Worm (Caenorhabditis elegans) whole organism, early embryonic: ENCODE data around the gene Y45F10B.59.
"Not testable (repeated sequence)": the region's sequence is repeated elsewhere in the genome, so short reads cannot be mapped to it uniquely, and the experiment has no call there.

Experiments used
- B0310.2 ChIP-seq: sonication (generic microtip); optimal IDR thresholded peaks from 2 replicates; lab custom pipeline; 2016; ENCODE audit warnings: mild to moderate bottlenecking, missing genetic modification characterization, missing compliant biosample characterization
- F13C5.2 ChIP-seq: sonication (generic microtip); optimal IDR thresholded peaks from 2 replicates; lab custom pipeline; 2017; ENCODE audit warnings: mild to moderate bottlenecking, missing genetic modification characterization, inconsistent platforms, missing compliant biosample characterization
- aly-1 ChIP-seq: sonication (generic microtip); optimal IDR thresholded peaks from 2 replicates; lab custom pipeline; 2016; ENCODE audit warnings: missing genetic modification characterization, missing compliant biosample characterization
- ama-1 ChIP-seq: fragments of 150-350 bp; optimal IDR thresholded peaks from 2 replicates; lab custom pipeline; 2014
- ceh-13 ChIP-seq: fragments of 200-800 bp; sonication (Bioruptor generic); optimal IDR thresholded peaks from 2 replicates; lab custom pipeline; 2018; ENCODE audit warnings: mild to moderate bottlenecking, missing genetic modification characterization, missing compliant biosample characterization
- ceh-36 ChIP-seq: sonication (generic microtip); optimal IDR thresholded peaks from 2 replicates; lab custom pipeline; 2016; ENCODE audit warnings: missing genetic modification characterization, inconsistent platforms, missing compliant biosample characterization
- ets-7 ChIP-seq: sonication (generic microtip); optimal IDR thresholded peaks from 2 replicates; lab custom pipeline; 2016; ENCODE audit warnings: missing genotype, missing genetic modification characterization, missing compliant biosample characterization
- flt-1 ChIP-seq: fragments of 200-800 bp; sonication (Bioruptor generic); IDR thresholded peaks from 2 replicates; pipeline ENCODE4 v1.3.6; 2022; ENCODE audit warnings: missing genetic modification characterization, missing compliant biosample characterization
- hmbx-1 ChIP-seq: sonication (generic microtip); optimal IDR thresholded peaks from 2 replicates; lab custom pipeline; 2016; ENCODE audit warnings: mild to moderate bottlenecking, missing genetic modification characterization, missing compliant biosample characterization
- hmg-4 ChIP-seq: fragments of 200-800 bp; sonication (Bioruptor generic); optimal IDR thresholded peaks from 2 replicates; lab custom pipeline; 2018; ENCODE audit warnings: mild to moderate bottlenecking, missing genetic modification characterization, missing compliant biosample characterization
- hnd-1 ChIP-seq: sonication (generic microtip); optimal IDR thresholded peaks from 2 replicates; lab custom pipeline; 2016; ENCODE audit warnings: missing genetic modification characterization, missing compliant biosample characterization
- pes-1 ChIP-seq: fragments of 200-800 bp; sonication (Bioruptor generic); IDR thresholded peaks from 2 replicates; pipeline ENCODE4 v1.3.6; 2022; ENCODE audit warnings: missing genetic modification reagents, missing genetic modification characterization, missing compliant biosample characterization
- scrt-1 ChIP-seq: fragments of 200-800 bp; sonication (Bioruptor generic); IDR thresholded peaks from 2 replicates; pipeline ENCODE4 v1.3.6; 2022; ENCODE audit warnings: missing genetic modification characterization, missing compliant biosample characterization
- sea-1 ChIP-seq: fragments of 200-800 bp; sonication (Bioruptor generic); conservative IDR thresholded peaks from 2 replicates; pipeline ENCODE4 v1.3.6; 2022; ENCODE audit warnings: missing genetic modification characterization, missing compliant biosample characterization
- tbx-11 ChIP-seq: fragments of 200-800 bp; sonication (Bioruptor generic); IDR thresholded peaks from 2 replicates; pipeline ENCODE4 v1.3.6; 2022; ENCODE audit warnings: missing genetic modification characterization, missing compliant biosample characterization
- tbx-37 ChIP-seq: fragments of 200-800 bp; sonication (Bioruptor generic); conservative IDR thresholded peaks from 2 replicates; pipeline ENCODE4 v1.3.6; 2022; ENCODE audit warnings: missing genetic modification reagents, missing genetic modification characterization, missing compliant biosample characterization
- tra-4 ChIP-seq: sonication (generic microtip); optimal IDR thresholded peaks from 2 replicates; lab custom pipeline; 2017; ENCODE audit warnings: missing genetic modification characterization, missing compliant biosample characterization

The Y45F10B.59 gene

ce11 chrIV:13574733-13575132 lies 27.7 kb upstream of the Y45F10B.59 start, which contains the start of gene srd-10:
Gene srd-10, plus strand, starts transcription at chrIV:13575033.
- TF ChIP-seq tra-4 (tag; lab: Kevin White, UChicago), result no peak
- no peak for TF ChIP-seq aly-1 (tag; lab: Kevin White, UChicago)
- TF ChIP-seq flt-1 (GFP tag; lab: Robert Waterston, UW), result no peak
- TF ChIP-seq tbx-37 (GFP tag; lab: Robert Waterston, UW), result no peak
- TF ChIP-seq F13C5.2 (tag; lab: Kevin White, UChicago), result no peak
- no peak for TF ChIP-seq ama-1 (lab: Kevin White, UChicago)
- TF ChIP-seq B0310.2 (tag; lab: Kevin White, UChicago), result no peak

DNA sequence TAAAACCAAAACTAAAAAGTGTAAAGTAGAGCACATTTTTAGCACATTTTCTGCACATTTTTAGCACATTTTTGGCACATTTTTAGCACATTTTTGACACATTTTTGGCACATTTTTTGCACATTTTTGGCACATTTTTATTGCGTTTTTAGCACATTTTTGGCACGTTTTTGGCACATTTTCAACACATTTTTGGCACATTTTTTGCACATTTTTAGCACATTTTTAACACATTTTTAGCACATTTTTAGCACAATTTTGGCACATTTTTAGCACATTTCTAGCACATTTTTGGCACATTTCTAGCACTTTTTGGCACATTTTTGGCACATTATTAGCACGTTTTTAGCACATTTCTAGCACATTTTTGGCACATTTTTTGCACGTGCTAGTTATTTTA lies 26.7 kb upstream of the Y45F10B.59 start:
- no peak for TF ChIP-seq tbx-37 (GFP tag; lab: Robert Waterston, UW)
- no peak for TF ChIP-seq hmg-4 (GFP tag; lab: Kevin White, UChicago)
- no peak for TF ChIP-seq scrt-1 (GFP tag; lab: Robert Waterston, UW)
- TF ChIP-seq pes-1, result no peak
- no peak for TF ChIP-seq tra-4 (tag; lab: Kevin White, UChicago)
- no peak for TF ChIP-seq tbx-11 (GFP tag; lab: Robert Waterston, UW)
- no peak for TF ChIP-seq sea-1 (GFP tag; lab: Robert Waterston, UW)
- TF ChIP-seq hnd-1 (tag; lab: Kevin White, UChicago), result no peak
- TF ChIP-seq hmbx-1 (tag; lab: Kevin White, UChicago), result no peak
- TF ChIP-seq aly-1 (tag; lab: Kevin White, UChicago), result no peak
- TF ChIP-seq ama-1 (lab: Kevin White, UChicago), result no peak
- no peak for TF ChIP-seq flt-1 (GFP tag; lab: Robert Waterston, UW)
- no peak for TF ChIP-seq ceh-36 (tag; lab: Kevin White, UChicago)

- not testable (repeated sequence) for TF ChIP-seq pes-1; B0310.2 (tag; lab: Kevin White, UChicago); tbx-11 (GFP tag; lab: Robert Waterston, UW)
These were observed 24.2 kb upstream of the Y45F10B.59 start, which contains the start of gene Y45F10B.8 for ce11 chrIV:13578174-13578573. Gene Y45F10B.8, minus strand, starts transcription at chrIV:13578274.

ce11 chrIV:13578953-13579352 lies 23.5 kb upstream of the Y45F10B.59 start, which contains the start of gene sru-16:
Gene sru-16, plus strand, starts transcription at chrIV:13579253.
- TF ChIP-seq hmg-4 (GFP tag; lab: Kevin White, UChicago); tbx-11 (GFP tag; lab: Robert Waterston, UW); pes-1: not testable (repeated sequence)

ce11 chrIV:13582909-13583308 lies 19.5 kb upstream of the Y45F10B.59 start, which contains the start of gene sru-12:
Gene sru-12, plus strand, starts transcription at chrIV:13583209.
- TF ChIP-seq pes-1 (no peak), scrt-1 (GFP tag; lab: Robert Waterston, UW) (no peak), B0310.2 (tag; lab: Kevin White, UChicago) (no peak), hmbx-1 (tag; lab: Kevin White, UChicago) (no peak), hnd-1 (tag; lab: Kevin White, UChicago) (no peak), tbx-11 (GFP tag; lab: Robert Waterston, UW) (no peak), ets-7 (tag; lab: Kevin White, UChicago) (no peak), tra-4 (tag; lab: Kevin White, UChicago) (no peak), ceh-13 (no peak), flt-1 (GFP tag; lab: Robert Waterston, UW) (no peak), ama-1 (lab: Kevin White, UChicago) (no peak), tbx-37 (GFP tag; lab: Robert Waterston, UW) (no peak), ceh-36 (tag; lab: Kevin White, UChicago) (no peak), aly-1 (tag; lab: Kevin White, UChicago) (no peak), F13C5.2 (tag; lab: Kevin White, UChicago) (no peak), hmg-4 (GFP tag; lab: Kevin White, UChicago) (no peak)

DNA sequence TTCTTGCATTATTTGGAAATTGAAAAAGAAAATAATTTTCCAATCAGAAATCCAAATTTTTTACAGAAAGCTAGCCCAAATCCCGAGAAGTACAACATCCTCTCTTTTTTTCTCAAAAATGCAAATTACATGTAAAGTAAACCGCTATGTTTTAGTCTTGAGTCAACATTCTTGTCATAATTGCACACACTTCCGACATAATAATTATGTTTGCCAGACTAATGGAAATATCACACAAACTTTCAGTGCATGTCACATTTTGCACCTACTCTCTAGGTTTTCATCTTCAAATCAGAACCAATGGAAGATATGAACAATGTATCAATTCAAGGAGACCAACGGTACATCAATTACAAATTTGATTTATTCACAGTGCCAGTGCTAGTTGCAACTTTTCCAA lies 17.8 kb upstream of the Y45F10B.59 start, which contains the start of gene sru-11:
sru-11 (plus strand) TSS at position 301 of the 400 bp plus-strand sequence.
- TF ChIP-seq ets-7 (tag; lab: Kevin White, UChicago), result no peak
- TF ChIP-seq hmbx-1 (tag; lab: Kevin White, UChicago), result no peak
- no peak for TF ChIP-seq scrt-1 (GFP tag; lab: Robert Waterston, UW)
- no peak for TF ChIP-seq sea-1 (GFP tag; lab: Robert Waterston, UW)
- no peak for TF ChIP-seq F13C5.2 (tag; lab: Kevin White, UChicago)
- TF ChIP-seq flt-1 (GFP tag; lab: Robert Waterston, UW), result no peak
- no peak for TF ChIP-seq ceh-13
- no peak for TF ChIP-seq ama-1 (lab: Kevin White, UChicago)
- no peak for TF ChIP-seq pes-1
- TF ChIP-seq tbx-37 (GFP tag; lab: Robert Waterston, UW), result no peak
- no peak for TF ChIP-seq tbx-11 (GFP tag; lab: Robert Waterston, UW)
- TF ChIP-seq tra-4 (tag; lab: Kevin White, UChicago), result no peak
- TF ChIP-seq hnd-1 (tag; lab: Kevin White, UChicago), result no peak
- no peak for TF ChIP-seq ceh-36 (tag; lab: Kevin White, UChicago)
- TF ChIP-seq aly-1 (tag; lab: Kevin White, UChicago), result no peak
- no peak for TF ChIP-seq B0310.2 (tag; lab: Kevin White, UChicago)
- TF ChIP-seq hmg-4 (GFP tag; lab: Kevin White, UChicago), result no peak

ce11 chrIV:13587175-13587574 lies 15.2 kb upstream of the Y45F10B.59 start, which contains the start of gene Y45F10B.12:
Gene Y45F10B.12, plus strand, starts transcription at chrIV:13587475.
- TF ChIP-seq tbx-11 (GFP tag; lab: Robert Waterston, UW) (no peak), F13C5.2 (tag; lab: Kevin White, UChicago) (no peak), hmg-4 (GFP tag; lab: Kevin White, UChicago) (no peak), ceh-13 (no peak), hmbx-1 (tag; lab: Kevin White, UChicago) (no peak), ama-1 (lab: Kevin White, UChicago) (no peak), scrt-1 (GFP tag; lab: Robert Waterston, UW) (no peak), hnd-1 (tag; lab: Kevin White, UChicago) (no peak), B0310.2 (tag; lab: Kevin White, UChicago) (no peak), sea-1 (GFP tag; lab: Robert Waterston, UW) (no peak), tbx-37 (GFP tag; lab: Robert Waterston, UW) (no peak), aly-1 (tag; lab: Kevin White, UChicago) (no peak), pes-1 (no peak), ets-7 (tag; lab: Kevin White, UChicago) (no peak), tra-4 (tag; lab: Kevin White, UChicago) (no peak), flt-1 (GFP tag; lab: Robert Waterston, UW) (no peak), ceh-36 (tag; lab: Kevin White, UChicago) (no peak)
